Worm (Caenorhabditis elegans): ENCODE measurements around the gene taf-6.1.

DNA sequence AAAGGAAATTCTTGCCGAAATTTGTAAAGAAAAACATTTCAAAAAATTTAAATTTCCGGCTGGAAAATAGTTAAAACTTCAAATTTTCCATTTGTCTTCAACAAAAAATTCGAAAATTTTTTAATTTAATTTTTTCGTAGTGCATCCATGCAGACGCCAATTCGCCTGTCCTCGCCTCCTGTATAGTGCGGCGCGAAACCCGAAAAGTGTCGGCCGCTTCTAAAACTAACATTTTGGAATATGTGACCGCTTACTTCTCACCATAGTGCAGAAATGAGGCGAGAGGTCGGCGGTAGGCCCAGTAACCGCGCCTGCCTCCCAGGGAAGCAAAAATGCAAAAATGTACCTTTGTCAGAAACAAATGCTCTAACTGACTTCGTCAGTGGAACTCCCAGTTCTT, 11.3 kb upstream of the taf-6.1 start:
- no peak for TF ChIP-seq unc-130 (GFP tag; optimal IDR thresholded peaks at IDR 0.05)
- no peak for TF ChIP-seq rec-8 (tag; optimal IDR thresholded peaks at IDR 0.05)
- no peak for TF ChIP-seq nhr-90 (tag; optimal IDR thresholded peaks at IDR 0.05)
- TF ChIP-seq rpc-1 (optimal IDR thresholded peaks at IDR 0.05), result no peak
- TF ChIP-seq rpc-1 (tag; optimal IDR thresholded peaks at IDR 0.05), result no peak
- no peak for TF ChIP-seq hlh-12 (tag; optimal IDR thresholded peaks at IDR 0.05)
- no peak for TF ChIP-seq attf-6 (GFP tag; IDR thresholded peaks at IDR 0.05)
- no peak for TF ChIP-seq nfyb-1 (GFP tag; IDR thresholded peaks at IDR 0.05)
- TF ChIP-seq efl-1 (GFP tag; optimal IDR thresholded peaks at IDR 0.05), result no peak
- no peak for TF ChIP-seq ets-4 (GFP tag; optimal IDR thresholded peaks at IDR 0.05)
- TF ChIP-seq lin-54 (GFP tag; optimal IDR thresholded peaks at IDR 0.05), result no peak
- no peak for TF ChIP-seq ccch-3 (GFP tag; optimal IDR thresholded peaks at IDR 0.05)
- no peak for TF ChIP-seq mel-28 (tag; optimal IDR thresholded peaks at IDR 0.05; ENCODE audit: borderline replicate concordance)
